Worm (Caenorhabditis elegans): ENCODE results near the gene cul-6.
"Not testable (repeated sequence)": the region's sequence is repeated elsewhere in the genome, so short reads cannot be mapped to it uniquely, and the experiment has no call there.

Gene cul-6

ce11 chrIV:12590373-12590772 is at the start of gene cul-6:
Gene cul-6 (minus strand): TSS chrIV:12590451.
- no peak for TF ChIP-seq lin-13 (GFP tag; optimal IDR thresholded peaks at IDR 0.05)
- peak; percentile 27 for TF ChIP-seq unc-55 (GFP tag; optimal IDR thresholded peaks at IDR 0.05)

- TF ChIP-seq lin-11, ZK546.5, ztf-4 (tag; optimal IDR thresholded peaks at IDR 0.05): not testable (repeated sequence)
Measured at ce11 chrIV:12639311-12639710, 49.1 kb upstream of the cul-6 start, which contains the start of gene C26H9A.3. Gene C26H9A.3 (minus strand): TSS chrIV:12639411.

ce11 chrIV:12637340-12637739 is 47.1 kb upstream of the cul-6 start:
- TF ChIP-seq blmp-1 (tag; optimal IDR thresholded peaks at IDR 0.05; ENCODE audit: insufficient read depth) (no peak), nhr-10 (tag; optimal IDR thresholded peaks at IDR 0.05) (no peak), peb-1 (tag; optimal IDR thresholded peaks at IDR 0.05) (no peak), sma-9 (GFP tag; optimal IDR thresholded peaks at IDR 0.05) (peak; percentile 52), sma-9 (tag; optimal IDR thresholded peaks at IDR 0.05) (no peak), egl-27 (tag; optimal IDR thresholded peaks at IDR 0.05) (no peak), nhr-25 (tag; optimal IDR thresholded peaks at IDR 0.05) (no peak), lin-39 (tag; optimal IDR thresholded peaks at IDR 0.05) (peak; percentile 44), ceh-82 (tag; optimal IDR thresholded peaks at IDR 0.05) (no peak), aly-2 (tag; optimal IDR thresholded peaks at IDR 0.05) (no peak), lin-13 (GFP tag; optimal IDR thresholded peaks at IDR 0.05) (no peak), unc-55 (GFP tag; optimal IDR thresholded peaks at IDR 0.05) (no peak), lsy-2 (tag; optimal IDR thresholded peaks at IDR 0.05) (peak in 1 of 2 experiments; percentile 42), fos-1 (tag; optimal IDR thresholded peaks at IDR 0.05) (no peak), sem-4 (tag; optimal IDR thresholded peaks at IDR 0.05) (no peak), elt-1 (tag; optimal IDR thresholded peaks at IDR 0.05) (no peak), mab-5 (tag; optimal IDR thresholded peaks at IDR 0.05) (peak; percentile 66), ztf-4 (tag; optimal IDR thresholded peaks at IDR 0.05) (no peak), elt-3 (tag; optimal IDR thresholded peaks at IDR 0.05) (no peak), nhr-129 (tag; optimal IDR thresholded peaks at IDR 0.05) (peak; percentile 62), F13H6.1 (tag; optimal IDR thresholded peaks at IDR 0.05) (peak; percentile 88), C34F6.9 (tag; optimal IDR thresholded peaks at IDR 0.05) (peak; percentile 52)

ce11 chrIV:12633825-12634224 is 43.6 kb upstream of the cul-6 start:
- TF ChIP-seq sma-3 (GFP tag; optimal IDR thresholded peaks at IDR 0.05) (peak; percentile 9), egl-27 (tag; optimal IDR thresholded peaks at IDR 0.05) (no peak), blmp-1 (tag; optimal IDR thresholded peaks at IDR 0.05; ENCODE audit: insufficient read depth) (peak; percentile 35), mab-5 (tag; optimal IDR thresholded peaks at IDR 0.05) (peak; percentile 44), fos-1 (tag; optimal IDR thresholded peaks at IDR 0.05) (peak; percentile 87), aly-2 (tag; optimal IDR thresholded peaks at IDR 0.05) (no peak), elt-3 (tag; optimal IDR thresholded peaks at IDR 0.05) (no peak), nhr-25 (tag; optimal IDR thresholded peaks at IDR 0.05) (peak; percentile 48), unc-62 (GFP tag; optimal IDR thresholded peaks at IDR 0.05) (no peak), gmeb-1 (tag; optimal IDR thresholded peaks at IDR 0.05) (peak; percentile 32)

- TF ChIP-seq ceh-16 (tag; optimal IDR thresholded peaks at IDR 0.05) (no peak), mab-5 (tag; optimal IDR thresholded peaks at IDR 0.05) (peak; percentile 24), C34F6.9 (tag; optimal IDR thresholded peaks at IDR 0.05) (peak; percentile 36), nhr-25 (tag; optimal IDR thresholded peaks at IDR 0.05) (peak; percentile 9), nhr-6 (tag; optimal IDR thresholded peaks at IDR 0.05) (no peak), unc-39 (tag; optimal IDR thresholded peaks at IDR 0.05) (no peak), nhr-23 (tag; optimal IDR thresholded peaks at IDR 0.05) (no peak), sem-4 (tag; optimal IDR thresholded peaks at IDR 0.05) (peak; percentile 0), unc-55 (GFP tag; optimal IDR thresholded peaks at IDR 0.05) (peak; percentile 10), mdl-1 (tag; optimal IDR thresholded peaks at IDR 0.05) (no peak)
Measured at ce11 chrIV:12632430-12632829, 42.2 kb upstream of the cul-6 start.

- TF ChIP-seq elt-3 (tag; optimal IDR thresholded peaks at IDR 0.05), result no peak
- no peak for TF ChIP-seq C34F6.9 (tag; optimal IDR thresholded peaks at IDR 0.05)
- TF ChIP-seq unc-55 (GFP tag; optimal IDR thresholded peaks at IDR 0.05), result no peak
- no peak for TF ChIP-seq nhr-129 (tag; optimal IDR thresholded peaks at IDR 0.05)
- TF ChIP-seq lin-11 (tag; optimal IDR thresholded peaks at IDR 0.05), result no peak
- no peak for TF ChIP-seq nhr-25 (tag; optimal IDR thresholded peaks at IDR 0.05)
- TF ChIP-seq peb-1 (tag; optimal IDR thresholded peaks at IDR 0.05), result no peak
- no peak for TF ChIP-seq sma-9 (GFP tag; optimal IDR thresholded peaks at IDR 0.05)
- TF ChIP-seq sma-9 (tag; optimal IDR thresholded peaks at IDR 0.05), result no peak
- no peak for TF ChIP-seq dmd-4 (tag; optimal IDR thresholded peaks at IDR 0.05)
- no peak for TF ChIP-seq nhr-21 (tag; optimal IDR thresholded peaks at IDR 0.05)
- no peak for TF ChIP-seq nhr-77 (tag; optimal IDR thresholded peaks at IDR 0.05)
- TF ChIP-seq crh-2 (tag; optimal IDR thresholded peaks at IDR 0.05), result no peak
- TF ChIP-seq nhr-10 (tag; optimal IDR thresholded peaks at IDR 0.05), result no peak
- TF ChIP-seq F13H6.1 (tag; optimal IDR thresholded peaks at IDR 0.05), result no peak
Measured at ce11 chrIV:12630922-12631321, 40.7 kb upstream of the cul-6 start, which contains the start of gene ark-1. Gene ark-1 (minus strand): TSS chrIV:12631022.
